Worm (Caenorhabditis elegans) whole organism, late embryonic: ENCODE measurements around the gene gcy-15.
"Not testable (repeated sequence)": the region's sequence is repeated elsewhere in the genome, so short reads cannot be mapped to it uniquely, and the experiment has no call there.

Experiments
- C08G9.2 ChIP-seq: sonication (generic microtip); optimal IDR thresholded peaks from 2 replicates; lab custom pipeline; 2016; ENCODE audit warnings: mild to moderate bottlenecking, missing genetic modification characterization, moderate library complexity, missing compliant biosample characterization
- ahr-1 ChIP-seq: sonication (generic microtip); optimal IDR thresholded peaks from 2 replicates; lab custom pipeline; 2016; ENCODE audit warnings: missing genetic modification characterization, missing compliant biosample characterization
- ceh-31 ChIP-seq: sonication (generic microtip); optimal IDR thresholded peaks from 2 replicates; lab custom pipeline; 2016; ENCODE audit warnings: missing genetic modification characterization, missing compliant biosample characterization
- che-1 ChIP-seq: sonication (generic microtip); optimal IDR thresholded peaks from 2 replicates; lab custom pipeline; 2016; ENCODE audit warnings: mild to moderate bottlenecking, missing genetic modification characterization, missing compliant biosample characterization
- gmeb-2 ChIP-seq: sonication (generic microtip); optimal IDR thresholded peaks from 2 replicates; lab custom pipeline; 2016; ENCODE audit warnings: missing genetic modification characterization, inconsistent platforms, missing compliant biosample characterization
- lim-6 ChIP-seq: sonication (generic microtip); optimal IDR thresholded peaks from 2 replicates; lab custom pipeline; 2016; ENCODE audit warnings: missing genetic modification characterization, missing compliant biosample characterization
- ref-2 ChIP-seq: sonication (generic microtip); optimal IDR thresholded peaks from 2 replicates; lab custom pipeline; 2016; ENCODE audit warnings: missing genetic modification characterization, missing compliant biosample characterization
- sox-2 ChIP-seq: fragments of 200-800 bp; sonication (Bioruptor generic); IDR thresholded peaks from 2 replicates; pipeline ENCODE4 v1.3.6; 2022; ENCODE audit warnings: missing genetic modification reagents, missing genetic modification characterization, missing compliant biosample characterization
- sox-4 ChIP-seq: sonication (generic microtip); optimal IDR thresholded peaks from 2 replicates; lab custom pipeline; 2017; ENCODE audit warnings: mild to moderate bottlenecking, missing genetic modification characterization, inconsistent platforms, missing compliant biosample characterization

DNA sequence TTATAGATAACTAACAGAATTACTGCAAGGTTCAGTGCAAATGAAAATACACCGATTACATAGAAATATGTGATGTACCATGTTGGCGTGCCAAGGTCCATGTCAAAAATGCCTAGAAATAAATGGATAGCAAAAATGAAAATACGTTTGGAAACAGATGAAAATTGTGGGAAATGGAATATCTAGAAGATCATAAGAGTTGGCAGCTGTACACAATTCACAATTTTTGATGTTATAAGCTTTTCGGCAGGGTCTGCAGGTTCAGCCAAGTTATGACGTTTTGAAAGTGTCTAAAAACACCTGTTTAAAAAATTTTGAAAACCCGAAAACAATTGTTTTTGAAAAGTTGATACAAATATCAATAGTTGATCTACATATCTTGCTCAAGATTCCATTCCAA lies 52.3 kb downstream of the gcy-15 start, which contains the start of gene sri-43:
- TF ChIP-seq che-1 (tag; lab: Kevin White, UChicago); gmeb-2 (tag; lab: Kevin White, UChicago); ref-2 (tag; lab: Kevin White, UChicago); ceh-31 (tag; lab: Kevin White, UChicago); C08G9.2; ahr-1 (tag; lab: Kevin White, UChicago); sox-2 (GFP tag; lab: Robert Waterston, UW); sox-4 (tag; lab: Kevin White, UChicago); lim-6 (tag; lab: Kevin White, UChicago): not testable (repeated sequence)
